Fruit fly (Drosophila melanogaster) whole organism, embryonic: ENCODE measurements around the gene CG4962.

Experiments used
- CG10321 ChIP-seq: fragments of 200-800 bp; sonication (Bioruptor generic); IDR thresholded peaks from 2 replicates; pipeline ENCODE4 v1.3.6; 2022; ENCODE audit warnings: missing biosample characterization, missing genetic modification characterization
- CG13296 ChIP-seq: fragments of 200-800 bp; sonication (Bioruptor generic); optimal IDR thresholded peaks from 3 replicates; lab custom pipeline; 2018; ENCODE audit warnings: missing biosample characterization, mild to moderate bottlenecking, missing genetic modification characterization
- CG13775 ChIP-seq: fragments of 200-800 bp; sonication (Bioruptor generic); optimal IDR thresholded peaks from 3 replicates; lab custom pipeline; 2017; ENCODE audit warnings: missing biosample characterization, mild to moderate bottlenecking, missing genetic modification characterization
- CG16863 ChIP-seq: fragments of 200-800 bp; sonication (Bioruptor generic); optimal IDR thresholded peaks from 3 replicates; lab custom pipeline; 2016; ENCODE audit warnings: missing biosample characterization, missing genetic modification characterization
- CG33213 ChIP-seq: fragments of 200-800 bp; sonication (Bioruptor generic); optimal IDR thresholded peaks from 3 replicates; lab custom pipeline; 2016; ENCODE audit warnings: missing biosample characterization, missing genetic modification characterization
- CG3407 ChIP-seq: fragments of 200-800 bp; sonication (Bioruptor generic); optimal IDR thresholded peaks from 2 replicates; lab custom pipeline; 2018; ENCODE audit warnings: missing biosample characterization, mild to moderate bottlenecking, missing genetic modification characterization
- CG4282 ChIP-seq: fragments of 200-800 bp; sonication (Bioruptor generic); optimal IDR thresholded peaks from 2 replicates; lab custom pipeline; 2016; ENCODE audit warnings: missing biosample characterization, missing genetic modification characterization
- CG4404 ChIP-seq: fragments of 200-800 bp; sonication (Bioruptor generic); IDR thresholded peaks from 2 replicates; pipeline ENCODE4 v1.3.6; 2022; ENCODE audit warnings: missing biosample characterization, missing genetic modification characterization
- CG4617 ChIP-seq: fragments of 200-800 bp; sonication (Bioruptor generic); optimal IDR thresholded peaks from 3 replicates; lab custom pipeline; 2016; ENCODE audit warnings: missing biosample characterization, missing genetic modification characterization, borderline replicate concordance
- CG6175 ChIP-seq: fragments of 200-800 bp; sonication (Bioruptor generic); IDR thresholded peaks from 3 replicates; pipeline ENCODE4 v1.3.6; 2022; ENCODE audit warnings: missing biosample characterization, missing genetic modification characterization
- CG6854 ChIP-seq: fragments of 200-800 bp; sonication (Bioruptor generic); optimal IDR thresholded peaks from 3 replicates; lab custom pipeline; 2017; ENCODE audit warnings: missing biosample characterization, mild to moderate bottlenecking, missing genetic modification characterization
- CG8359 ChIP-seq: fragments of 200-800 bp; sonication (Bioruptor generic); optimal IDR thresholded peaks from 2 replicates; lab custom pipeline; 2017; ENCODE audit warnings: missing biosample characterization, mild to moderate bottlenecking, missing genetic modification characterization, borderline replicate concordance
- CG8388 ChIP-seq: fragments of 200-800 bp; sonication (Bioruptor generic); optimal IDR thresholded peaks from 2 replicates; lab custom pipeline; 2019; ENCODE audit warnings: missing biosample characterization, mild to moderate bottlenecking, missing genetic modification characterization, moderate library complexity
- CG8765 ChIP-seq: fragments of 200-800 bp; sonication (Bioruptor generic); IDR thresholded peaks from 2 replicates; pipeline ENCODE4 v1.3.6; 2022; ENCODE audit warnings: missing biosample characterization, missing genetic modification characterization
- CG9437 ChIP-seq: fragments of 200-800 bp; sonication (Bioruptor generic); optimal IDR thresholded peaks from 2 replicates; lab custom pipeline; 2018; ENCODE audit warnings: missing biosample characterization, mild to moderate bottlenecking, missing genetic modification characterization
- CG9609 ChIP-seq: fragments of 200-800 bp; sonication (Bioruptor generic); optimal IDR thresholded peaks from 3 replicates; lab custom pipeline; 2016; ENCODE audit warnings: missing biosample characterization, missing genetic modification characterization
- D19B ChIP-seq: fragments of 200-800 bp; sonication (Bioruptor generic); optimal IDR thresholded peaks from 2 replicates; lab custom pipeline; 2017; ENCODE audit warnings: missing biosample characterization, mild to moderate bottlenecking, missing genetic modification characterization
- E2f1 ChIP-seq: fragments of 200-800 bp; sonication (Bioruptor generic); IDR thresholded peaks from 2 replicates; pipeline ENCODE4 v1.3.6; 2022; ENCODE audit warnings: missing biosample characterization, missing genetic modification characterization
- Fer2 ChIP-seq: fragments of 200-800 bp; sonication (Bioruptor generic); optimal IDR thresholded peaks from 2 replicates; lab custom pipeline; 2018; ENCODE audit warnings: missing biosample characterization, mild to moderate bottlenecking, missing genetic modification characterization, moderate library complexity
- HLHmδ ChIP-seq: fragments of 200-800 bp; sonication (Bioruptor generic); optimal IDR thresholded peaks from 2 replicates; lab custom pipeline; 2018; ENCODE audit warnings: missing biosample characterization, mild to moderate bottlenecking, missing genetic modification characterization, moderate library complexity
- Med ChIP-seq: fragments of 200-800 bp; sonication (Bioruptor generic); peaks from one replicate; lab custom pipeline; 2016; ENCODE audit warnings: missing biosample characterization, missing genetic modification characterization, mild to moderate bottlenecking, inconsistent platforms, moderate library complexity
- Poxn ChIP-seq: fragments of 200-800 bp; sonication (Bioruptor generic); IDR thresholded peaks from 2 replicates; pipeline ENCODE4 v1.3.6; 2022; ENCODE audit warnings: missing biosample characterization, missing genetic modification characterization
- Side ChIP-seq: fragments of 200-800 bp; sonication (Bioruptor generic); optimal IDR thresholded peaks from 2 replicates; lab custom pipeline; 2016; ENCODE audit warnings: missing biosample characterization, missing genetic modification characterization
- amos ChIP-seq: fragments of 200-800 bp; sonication (Bioruptor generic); IDR thresholded peaks from 2 replicates; pipeline ENCODE4 v1.3.6; 2022; ENCODE audit warnings: missing biosample characterization, missing genetic modification characterization; ENCODE audit not compliant: partially characterized antibody
- bigmax ChIP-seq: fragments of 200-800 bp; sonication (Bioruptor generic); optimal IDR thresholded peaks from 2 replicates; lab custom pipeline; 2018; ENCODE audit warnings: missing biosample characterization, mild to moderate bottlenecking, missing genetic modification characterization
- ci ChIP-seq: fragments of 200-800 bp; sonication (Bioruptor generic); IDR thresholded peaks from 3 replicates; pipeline ENCODE4 v1.3.6; 2022; ENCODE audit warnings: missing biosample characterization, missing genetic modification characterization
- crc ChIP-seq: fragments of 200-800 bp; sonication (Bioruptor generic); optimal IDR thresholded peaks from 2 replicates; lab custom pipeline; 2016; ENCODE audit warnings: missing biosample characterization, missing genetic modification characterization
- da ChIP-seq: fragments of 200-800 bp; sonication (Bioruptor generic); optimal IDR thresholded peaks from 2 replicates; lab custom pipeline; 2016; ENCODE audit warnings: missing biosample characterization, missing genetic modification characterization
- dimm ChIP-seq: fragments of 200-800 bp; sonication (Bioruptor generic); IDR thresholded peaks from 2 replicates; pipeline ENCODE4 v1.3.6; 2022; ENCODE audit warnings: missing biosample characterization, missing genetic modification characterization
- gcm ChIP-seq: fragments of 200-800 bp; sonication (Bioruptor generic); optimal IDR thresholded peaks from 2 replicates; lab custom pipeline; 2019; ENCODE audit warnings: missing biosample characterization, mild to moderate bottlenecking, missing genetic modification characterization, moderate library complexity
- grau ChIP-seq: fragments of 200-800 bp; optimal IDR thresholded peaks from 3 replicates; lab custom pipeline; 2019; ENCODE audit warnings: missing biosample characterization, mild to moderate bottlenecking, missing genetic modification characterization, moderate library complexity
- grn ChIP-seq: fragments of 200-800 bp; sonication (Bioruptor generic); optimal IDR thresholded peaks from 3 replicates; lab custom pipeline; 2017; ENCODE audit warnings: missing biosample characterization, missing genetic modification characterization
- gsb ChIP-seq: fragments of 200-800 bp; sonication (Bioruptor generic); IDR thresholded peaks from 2 replicates; pipeline ENCODE4 v1.3.6; 2022; ENCODE audit warnings: missing biosample characterization, missing genetic modification characterization
- ind ChIP-seq: fragments of 200-800 bp; sonication (Bioruptor generic); optimal IDR thresholded peaks from 3 replicates; lab custom pipeline; 2016; ENCODE audit warnings: missing biosample characterization, missing genetic modification characterization
- knrl ChIP-seq: fragments of 200-800 bp; sonication (Bioruptor generic); IDR thresholded peaks from 3 replicates; pipeline ENCODE4 v1.3.6; 2022; ENCODE audit warnings: missing biosample characterization, missing genetic modification characterization; ENCODE audit not compliant: partially characterized antibody
- lbe ChIP-seq: fragments of 200-800 bp; sonication (Bioruptor generic); optimal IDR thresholded peaks from 2 replicates; lab custom pipeline; 2016; ENCODE audit warnings: missing biosample characterization, mild to moderate bottlenecking, missing genetic modification characterization
- mirr ChIP-seq: fragments of 200-800 bp; sonication (Bioruptor generic); optimal IDR thresholded peaks from 3 replicates; lab custom pipeline; 2018; ENCODE audit warnings: missing biosample characterization, mild to moderate bottlenecking, missing genetic modification characterization
- org-1 ChIP-seq: fragments of 200-800 bp; sonication (Bioruptor generic); optimal IDR thresholded peaks from 2 replicates; lab custom pipeline; 2017; ENCODE audit warnings: missing biosample characterization, missing genetic modification characterization
- pfk ChIP-seq: fragments of 200-800 bp; sonication (Bioruptor generic); optimal IDR thresholded peaks from 2 replicates; lab custom pipeline; 2018; ENCODE audit warnings: missing biosample characterization, mild to moderate bottlenecking, missing genetic modification characterization, moderate library complexity
- run ChIP-seq: fragments of 200-800 bp; sonication (Bioruptor generic); optimal IDR thresholded peaks from 3 replicates; lab custom pipeline; 2018; ENCODE audit warnings: missing biosample characterization, mild to moderate bottlenecking, missing genetic modification characterization
- salm ChIP-seq: fragments of 200-800 bp; sonication (Bioruptor generic); optimal IDR thresholded peaks from 2 replicates; lab custom pipeline; 2018; ENCODE audit warnings: missing biosample characterization, mild to moderate bottlenecking, missing genetic modification characterization
- sim ChIP-seq: fragments of 200-800 bp; sonication (Bioruptor generic); IDR thresholded peaks from 2 replicates; pipeline ENCODE4 v1.3.6; 2022; ENCODE audit warnings: missing biosample characterization, missing genetic modification characterization
- sqz ChIP-seq: fragments of 200-800 bp; sonication (Bioruptor generic); optimal IDR thresholded peaks from 3 replicates; lab custom pipeline; 2018; ENCODE audit warnings: missing biosample characterization, mild to moderate bottlenecking, missing genetic modification characterization
- tll ChIP-seq, 2 experiments: fragments of 200-800 bp in 1 of 2; fragments of >200 bp in 1 of 2; sonication (Bioruptor generic) in 1 of 2; optimal IDR thresholded peaks; 2 replicates each; lab custom pipeline; 2017 to 2019; ENCODE audit warnings: missing biosample characterization in 2 of 2, missing genetic modification characterization in 2 of 2, mild to moderate bottlenecking in 1 of 2, moderate library complexity in 1 of 2

Gene CG4962

DNA sequence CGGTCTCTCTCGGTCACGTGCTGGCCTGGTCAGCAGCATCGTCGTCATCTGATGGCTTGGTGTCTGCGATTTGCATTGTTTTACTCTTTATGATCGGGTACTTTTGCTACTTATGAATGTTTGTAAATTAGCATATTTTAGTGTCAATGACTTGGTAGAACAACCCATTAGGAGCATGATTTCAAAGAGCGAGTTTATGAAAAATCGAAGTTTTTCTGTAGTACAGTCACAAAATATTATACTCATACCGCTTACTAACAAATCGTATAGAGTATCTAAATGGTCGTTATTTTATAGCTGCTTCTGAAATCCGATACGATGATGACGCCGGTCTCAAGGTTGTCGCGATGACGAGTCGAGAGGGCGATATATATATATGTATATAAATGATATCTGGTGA, 9.1 kb downstream of the CG4962 start (continued):
- TF ChIP-seq sim (GFP tag; lab: Robert Waterston, UW) (no peak), Side (GFP tag; lab: Kevin White, UChicago) (no peak), CG8359 (GFP tag; lab: Kevin White, UChicago) (no peak), amos (GFP tag; lab: Robert Waterston, UW) (no peak), knrl (GFP tag; lab: Robert Waterston, UW) (no peak), CG33213 (GFP tag; lab: Kevin White, UChicago) (no peak), tll (GFP tag; optimal IDR thresholded peaks at IDR 0.05; lab: Kevin White, UChicago) (no peak), ci (GFP tag; lab: Robert Waterston, UW) (no peak), CG13296 (GFP tag; lab: Kevin White, UChicago) (peak; percentile 23), org-1 (GFP tag; lab: Kevin White, UChicago) (no peak), CG13775 (no peak), CG4617 (GFP tag; lab: Kevin White, UChicago) (no peak), dimm (no peak), gcm (GFP tag; lab: Kevin White, UChicago) (peak; percentile 9), CG9437 (GFP tag; lab: Kevin White, UChicago) (no peak), pfk (GFP tag; lab: Kevin White, UChicago) (no peak), mirr (GFP tag; lab: Kevin White, UChicago) (no peak), lbe (GFP tag; lab: Kevin White, UChicago) (no peak), CG6175 (GFP tag; lab: Robert Waterston, UW) (no peak), bigmax (GFP tag; lab: Kevin White, UChicago) (no peak), CG3407 (no peak), da (GFP tag; lab: Kevin White, UChicago) (no peak), grau (tag; lab: Kevin White, UChicago) (peak; percentile 35), CG4404 (GFP tag; lab: Robert Waterston, UW) (no peak), Fer2 (tag; lab: Kevin White, UChicago) (no peak), CG8388 (GFP tag; lab: Kevin White, UChicago) (no peak), HLHmδ (GFP tag; lab: Kevin White, UChicago) (no peak), sqz (GFP tag; lab: Kevin White, UChicago) (no peak), CG4282 (no peak), CG10321 (no peak), gsb (no peak), CG9609 (GFP tag; lab: Kevin White, UChicago) (no peak), run (peak; percentile 6), E2f1 (GFP tag; lab: Robert Waterston, UW) (no peak), salm (tag; lab: Kevin White, UChicago) (no peak), Med (GFP tag; lab: Kevin White, UChicago) (peak; percentile 79), D19B (no peak), CG8765 (GFP tag; lab: Robert Waterston, UW) (no peak), grn (GFP tag; lab: Kevin White, UChicago) (no peak), CG16863 (GFP tag; lab: Kevin White, UChicago) (no peak), crc (GFP tag; lab: Kevin White, UChicago) (no peak), Poxn (GFP tag; lab: Robert Waterston, UW) (no peak), CG6854 (GFP tag; lab: Kevin White, UChicago) (no peak), ind (no peak)
- TF ChIP-seq, all 482 proteins: peak for 66
